Worm (Caenorhabditis elegans) whole organism, young adult: ENCODE results near the gene pak-1.

Source experiments
- F10E7.11 ChIP-seq: sonication (generic microtip); optimal IDR thresholded peaks from 2 replicates; lab custom pipeline; 2017; ENCODE audit warnings: mild to moderate bottlenecking, missing genetic modification characterization, moderate library complexity, missing compliant biosample characterization
- F57A8.1 ChIP-seq: fragments of 200-800 bp; sonication (Bioruptor generic); optimal IDR thresholded peaks from 2 replicates; lab custom pipeline; 2018; ENCODE audit warnings: mild to moderate bottlenecking, missing genetic modification characterization, moderate library complexity, missing compliant biosample characterization
- dpff-1 ChIP-seq: sonication (generic microtip); optimal IDR thresholded peaks from 2 replicates; lab custom pipeline; 2017; ENCODE audit warnings: mild to moderate bottlenecking, missing genetic modification characterization, missing compliant biosample characterization
- ets-4 ChIP-seq: fragments of 200-800 bp; sonication (Bioruptor generic); optimal IDR thresholded peaks from 2 replicates; lab custom pipeline; 2018; ENCODE audit warnings: mild to moderate bottlenecking, missing genetic modification characterization, missing compliant biosample characterization
- lin-35 ChIP-seq, 3 experiments: fragments of 150-350 bp in 2 of 3; sonication (generic microtip) in 1 of 3; optimal IDR thresholded peaks; 2 replicates each; lab custom pipeline; 2014 to 2018; ENCODE audit warnings: missing biosample characterization in 3 of 3, missing genetic modification characterization in 3 of 3, missing genetic modification reagents in 3 of 3
- madf-6 ChIP-seq: fragments of 200-800 bp; sonication (Bioruptor generic); IDR thresholded peaks from 2 replicates; pipeline ENCODE4 v1.3.6; 2022; ENCODE audit warnings: missing genetic modification reagents, missing genetic modification characterization, missing compliant biosample characterization
- nhr-90 ChIP-seq: sonication (generic microtip); optimal IDR thresholded peaks from 2 replicates; lab custom pipeline; 2016; ENCODE audit warnings: missing genotype, mild to moderate bottlenecking, missing genetic modification characterization, missing compliant biosample characterization
- snpc-4 ChIP-seq, 5 experiments: fragments of 150-350 bp in 1 of 5; sonication (generic microtip) in 4 of 5; optimal IDR thresholded peaks; 2 replicates each; lab custom pipeline; 2014 to 2018; ENCODE audit warnings: missing genetic modification characterization in 5 of 5, missing biosample characterization in 3 of 5, antibody characterized with exemption in 2 of 5, mild to moderate bottlenecking in 2 of 5, missing compliant biosample characterization in 2 of 5, missing genotype in 2 of 5, moderate library complexity in 2 of 5, missing genetic modification reagents in 1 of 5
- tbx-9 ChIP-seq: sonication (generic microtip); optimal IDR thresholded peaks from 2 replicates; lab custom pipeline; 2016; ENCODE audit warnings: borderline replicate concordance, missing genetic modification characterization, inconsistent platforms, missing compliant biosample characterization
- unc-130 ChIP-seq: sonication (generic microtip); optimal IDR thresholded peaks from 2 replicates; lab custom pipeline; 2016; ENCODE audit warnings: missing genetic modification reagents, missing genetic modification characterization, missing compliant biosample characterization
- zim-3 ChIP-seq: sonication (generic microtip); optimal IDR thresholded peaks from 2 replicates; lab custom pipeline; 2017; ENCODE audit warnings: mild to moderate bottlenecking, missing genetic modification characterization, moderate library complexity, missing compliant biosample characterization
- ztf-28 ChIP-seq: fragments of 200-800 bp; sonication (Bioruptor generic); IDR thresholded peaks from 2 replicates; pipeline ENCODE4 v1.3.6; 2022; ENCODE audit warnings: missing genetic modification reagents, missing genetic modification characterization, missing compliant biosample characterization

DNA sequence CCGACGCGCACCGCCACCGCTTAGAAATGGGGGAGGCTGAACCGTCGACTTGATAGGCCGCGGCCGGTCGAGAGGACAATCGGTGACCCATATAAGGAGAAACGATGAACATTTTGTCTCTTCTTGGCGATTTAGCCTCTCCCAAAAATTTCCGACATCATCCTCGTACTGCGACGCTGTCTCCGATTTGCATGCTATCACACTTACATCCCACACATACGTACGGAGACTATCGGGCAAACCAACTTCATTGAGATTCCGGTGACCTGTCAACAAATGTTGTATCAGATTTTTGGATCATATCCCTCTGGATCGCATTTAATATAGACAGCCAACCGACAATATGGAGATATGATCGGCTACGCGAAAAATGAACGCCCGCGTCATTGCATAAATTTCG, 18.2 kb upstream of the pak-1 start:
- TF ChIP-seq ztf-28 (GFP tag; lab: Robert Waterston, UW) (no peak), lin-35 (GFP tag; optimal IDR thresholded peaks at IDR 0.05; lab: Kevin White, UChicago) (no peak), zim-3 (tag; lab: Kevin White, UChicago) (no peak), nhr-90 (tag; lab: Kevin White, UChicago) (no peak), unc-130 (no peak), madf-6 (GFP tag; lab: Robert Waterston, UW) (no peak), F10E7.11 (tag; lab: Kevin White, UChicago) (no peak), dpff-1 (tag; lab: Kevin White, UChicago) (no peak), snpc-4 (GFP tag; optimal IDR thresholded peaks at IDR 0.05; lab: Kevin White, UChicago) (no peak), snpc-4 (tag; optimal IDR thresholded peaks at IDR 0.05; lab: Kevin White, UChicago) (no peak), tbx-9 (no peak), F57A8.1 (GFP tag; lab: Kevin White, UChicago) (no peak), ets-4 (no peak)
